Fruit fly (Drosophila melanogaster) whole organism: ENCODE measurements around the gene geko.

Source experiments
- CG8478 ChIP-seq: fragments of >200 bp; optimal IDR thresholded peaks from 2 replicates; lab custom pipeline; 2018; ENCODE audit warnings: inconsistent platforms
- Dll ChIP-seq: fragments of >200 bp; optimal IDR thresholded peaks from 2 replicates; lab custom pipeline; 2017
- pan ChIP-seq: fragments of >200 bp; optimal IDR thresholded peaks from 2 replicates; lab custom pipeline; 2017
- usp ChIP-seq: fragments of >200 bp; optimal IDR thresholded peaks from 2 replicates; lab custom pipeline; 2017; ENCODE audit warnings: missing biosample characterization, missing genetic modification characterization, mixed read lengths

- no peak for TF ChIP-seq CG8478 (lab: Kevin White, UChicago)
- no peak for TF ChIP-seq usp (GFP tag; lab: Kevin White, UChicago)
- TF ChIP-seq Dll, result no peak
- TF ChIP-seq pan, result no peak
These were observed 7.6 kb downstream of the geko start for dm6 chr3L:18146833-18147232.
